Comparison of ENCODE assay signal across 1 fruit fly cellular context in the genomic region with DNA sequence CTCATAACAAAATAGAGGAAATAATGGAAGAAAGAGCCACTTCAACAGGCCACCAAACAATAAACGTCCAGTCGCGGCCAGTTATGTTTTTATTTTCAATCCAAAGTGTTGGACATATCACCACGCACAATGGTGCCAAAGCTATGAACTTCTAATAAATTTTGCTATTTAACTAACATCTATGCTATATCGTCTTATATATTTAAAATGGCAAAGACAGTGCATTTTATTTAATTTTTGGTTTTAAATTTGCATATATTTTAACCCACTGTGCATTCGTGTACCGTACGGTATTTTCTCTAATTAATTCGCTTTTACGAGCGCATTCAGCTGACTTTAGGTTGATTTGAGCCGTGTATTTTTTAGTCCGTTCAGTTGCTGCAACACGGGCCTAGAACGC.
TF ChIP-seq lines count a peak whose summit lies in the region.

CG15927 (plus strand) TSS at position 372 of the 400 bp plus-strand sequence.

TF ChIP-seq in whole organism, embryonic, 481 proteins besides CTCF, POLR2A, EP300 and RAD21 (continued from another document and continues in another):
- TF ChIP-seq CG11398 (GFP tag; optimal IDR thresholded peaks at IDR 0.05; lab: Kevin White, UChicago) (no peak), Stat92E (GFP tag; optimal IDR thresholded peaks at IDR 0.05; lab: Kevin White, UChicago) (no peak), CG30020 (tag; optimal IDR thresholded peaks at IDR 0.05; lab: Kevin White, UChicago) (no peak), Med (GFP tag; lab: Kevin White, UChicago) (peak; percentile 73), CG2129 (GFP tag; IDR thresholded peaks at IDR 0.05; lab: Robert Waterston, UW; ENCODE audit: partially characterized antibody) (no peak), yki (optimal IDR thresholded peaks at IDR 0.05; lab: Kevin White, UChicago) (no peak), dysf (GFP tag; IDR thresholded peaks at IDR 0.05; lab: Robert Waterston, UW) (no peak), mld (GFP tag; IDR thresholded peaks at IDR 0.05; lab: Robert Waterston, UW; ENCODE audit: partially characterized antibody) (no peak), Adf1 (GFP tag; IDR thresholded peaks at IDR 0.05; lab: Robert Waterston, UW) (no peak), CG13424 (tag; optimal IDR thresholded peaks at IDR 0.05; lab: Kevin White, UChicago) (peak; percentile 46), scrt (GFP tag; optimal IDR thresholded peaks at IDR 0.05; lab: Kevin White, UChicago) (no peak), gem (tag; optimal IDR thresholded peaks at IDR 0.05; lab: Kevin White, UChicago) (peak; percentile 75), CG15514 (GFP tag; optimal IDR thresholded peaks at IDR 0.05; lab: Kevin White, UChicago) (no peak), CG10565 (GFP tag; optimal IDR thresholded peaks at IDR 0.05; lab: Kevin White, UChicago) (no peak), CG7271 (tag; optimal IDR thresholded peaks at IDR 0.05; lab: Kevin White, UChicago) (no peak), CG14965 (GFP tag; optimal IDR thresholded peaks at IDR 0.05; lab: Kevin White, UChicago; ENCODE audit: borderline replicate concordance) (no peak), CG11695 (GFP tag; IDR thresholded peaks at IDR 0.05; lab: Robert Waterston, UW) (no peak), CG32767 (GFP tag; IDR thresholded peaks at IDR 0.05; lab: Robert Waterston, UW) (0 out of 2 replicates have a peak, but pooled peaks have one; percentile 53), otp (GFP tag; IDR thresholded peaks at IDR 0.05; lab: Robert Waterston, UW) (0 out of 3 replicates have a peak, but pooled peaks have one; percentile 33), CG6765 (GFP tag; optimal IDR thresholded peaks at IDR 0.05; lab: Kevin White, UChicago) (no peak), Meics (GFP tag; optimal IDR thresholded peaks at IDR 0.05; lab: Kevin White, UChicago) (no peak), ash1 (GFP tag; optimal IDR thresholded peaks at IDR 0.05; lab: Kevin White, UChicago) (no peak), fu2 (GFP tag; optimal IDR thresholded peaks at IDR 0.05; lab: Kevin White, UChicago) (no peak), nerfin-2 (GFP tag; IDR thresholded peaks at IDR 0.05; lab: Robert Waterston, UW; ENCODE audit: partially characterized antibody) (no peak), ewg (GFP tag; optimal IDR thresholded peaks at IDR 0.05; lab: Kevin White, UChicago) (peak; percentile 44), CG31224 (GFP tag; IDR thresholded peaks at IDR 0.05; lab: Robert Waterston, UW) (no peak), Tbp (GFP tag; optimal IDR thresholded peaks at IDR 0.05; lab: Kevin White, UChicago) (no peak), Xbp1 (GFP tag; optimal IDR thresholded peaks at IDR 0.05; lab: Kevin White, UChicago) (peak; percentile 47), CG18764 (GFP tag; optimal IDR thresholded peaks at IDR 0.05; lab: Kevin White, UChicago) (peak; percentile 2), Sin3A (optimal IDR thresholded peaks at IDR 0.05; lab: Kevin White, UChicago) (no peak), Kr (GFP tag; optimal IDR thresholded peaks at IDR 0.05; lab: Kevin White, UChicago) (no peak), Dfd (GFP tag; optimal IDR thresholded peaks at IDR 0.05; lab: Kevin White, UChicago) (no peak), CG12236 (GFP tag; optimal IDR thresholded peaks at IDR 0.05; lab: Kevin White, UChicago) (no peak), ac (GFP tag; optimal IDR thresholded peaks at IDR 0.05; lab: Kevin White, UChicago) (no peak), Doc3 (GFP tag; IDR thresholded peaks at IDR 0.05; lab: Robert Waterston, UW; ENCODE audit: partially characterized antibody) (no peak), p53 (GFP tag; optimal IDR thresholded peaks at IDR 0.05; lab: Kevin White, UChicago) (no peak), CG2116 (GFP tag; optimal IDR thresholded peaks at IDR 0.05; lab: Kevin White, UChicago) (no peak), CG43689 (GFP tag; IDR thresholded peaks at IDR 0.05; lab: Robert Waterston, UW) (no peak), Doc2 (GFP tag; IDR thresholded peaks at IDR 0.05; lab: Robert Waterston, UW) (no peak), CG8281 (tag; optimal IDR thresholded peaks at IDR 0.05; lab: Kevin White, UChicago) (peak; percentile 22), tap (tag; optimal IDR thresholded peaks at IDR 0.05; lab: Kevin White, UChicago) (peak; percentile 60), CG34224 (GFP tag; IDR thresholded peaks at IDR 0.05; lab: Robert Waterston, UW; ENCODE audit: partially characterized antibody) (no peak), CG9932 (GFP tag; IDR thresholded peaks at IDR 0.05; lab: Robert Waterston, UW) (0 out of 2 replicates have a peak, but pooled peaks have one; percentile 28), CG6272 (GFP tag; IDR thresholded peaks at IDR 0.05; lab: Robert Waterston, UW) (no peak), klu (GFP tag; IDR thresholded peaks at IDR 0.05; lab: Robert Waterston, UW) (no peak), CG6689 (GFP tag; IDR thresholded peaks at IDR 0.05; lab: Robert Waterston, UW) (no peak), abd-A (tag; optimal IDR thresholded peaks at IDR 0.05; lab: Kevin White, UChicago) (no peak), disco-r (GFP tag; optimal IDR thresholded peaks at IDR 0.05; lab: Kevin White, UChicago) (no peak), CG15601 (tag; optimal IDR thresholded peaks at IDR 0.05; lab: Kevin White, UChicago) (peak; percentile 79), Mrtf (GFP tag; IDR thresholded peaks at IDR 0.05; lab: Robert Waterston, UW) (no peak), sens (GFP tag; lab: Kevin White, UChicago) (peak; percentile 94), CG12391 (tag; optimal IDR thresholded peaks at IDR 0.05; lab: Kevin White, UChicago) (peak; percentile 67), Hr39 (optimal IDR thresholded peaks at IDR 0.05; lab: Kevin White, UChicago) (no peak), pb (GFP tag; optimal IDR thresholded peaks at IDR 0.05; lab: Kevin White, UChicago) (no peak), Ada2b (GFP tag; IDR thresholded peaks at IDR 0.05; lab: Robert Waterston, UW) (peak; percentile 69), kni (GFP tag; optimal IDR thresholded peaks at IDR 0.05; lab: Kevin White, UChicago) (no peak), Elba2 (GFP tag; optimal IDR thresholded peaks at IDR 0.05; lab: Kevin White, UChicago) (no peak), CG6813 (GFP tag; optimal IDR thresholded peaks at IDR 0.05; lab: Kevin White, UChicago) (peak; percentile 48), bowl (GFP tag; IDR thresholded peaks at IDR 0.05; lab: Robert Waterston, UW) (0 out of 2 replicates have a peak, but pooled peaks have one; percentile 16), hth (optimal IDR thresholded peaks at IDR 0.05; lab: Kevin White, UChicago) (no peak), CG12744 (GFP tag; optimal IDR thresholded peaks at IDR 0.05; lab: Kevin White, UChicago) (no peak), CG14710 (tag; optimal IDR thresholded peaks at IDR 0.05; lab: Kevin White, UChicago) (peak; percentile 29), Nf-YC (tag; optimal IDR thresholded peaks at IDR 0.05; lab: Kevin White, UChicago) (no peak), CG18011 (GFP tag; optimal IDR thresholded peaks at IDR 0.05; lab: Kevin White, UChicago) (no peak), dm (GFP tag; optimal IDR thresholded peaks at IDR 0.05; lab: Kevin White, UChicago) (no peak), CG7372 (GFP tag; IDR thresholded peaks at IDR 0.05; lab: Robert Waterston, UW) (no peak), eve (GFP tag; optimal IDR thresholded peaks at IDR 0.05; lab: Kevin White, UChicago) (peak in 1 of 2 experiments; percentile 63), mam (GFP tag; optimal IDR thresholded peaks at IDR 0.05; lab: Kevin White, UChicago) (peak; percentile 40), NFAT (GFP tag; IDR thresholded peaks at IDR 0.05; lab: Robert Waterston, UW) (no peak), Hmx (GFP tag; optimal IDR thresholded peaks at IDR 0.05; lab: Kevin White, UChicago) (no peak), bigmax (GFP tag; optimal IDR thresholded peaks at IDR 0.05; lab: Kevin White, UChicago) (no peak), ken (GFP tag; IDR thresholded peaks at IDR 0.05; lab: Robert Waterston, UW) (peak; percentile 73; the same call in 2 of the 3 replicates), jigr1 (GFP tag; IDR thresholded peaks at IDR 0.05; lab: Robert Waterston, UW) (no peak), CG12104 (GFP tag; optimal IDR thresholded peaks at IDR 0.05; lab: Kevin White, UChicago) (no peak), ap (GFP tag; IDR thresholded peaks at IDR 0.05; lab: Robert Waterston, UW) (peak; percentile 26; the same call in 1 of the 2 replicates), Rfx (GFP tag; IDR thresholded peaks at IDR 0.05; lab: Robert Waterston, UW) (no peak), Awh (GFP tag; IDR thresholded peaks at IDR 0.05; lab: Robert Waterston, UW) (no peak), CG12071 (GFP tag; optimal IDR thresholded peaks at IDR 0.05; lab: Kevin White, UChicago) (peak; percentile 23), bab2 (GFP tag; optimal IDR thresholded peaks at IDR 0.05; lab: Kevin White, UChicago) (no peak), unc-4 (GFP tag; IDR thresholded peaks at IDR 0.05; lab: Robert Waterston, UW; ENCODE audit: partially characterized antibody) (no peak), CG3838 (GFP tag; optimal IDR thresholded peaks at IDR 0.05; lab: Kevin White, UChicago) (no peak), caup (GFP tag; optimal IDR thresholded peaks at IDR 0.05; lab: Kevin White, UChicago; ENCODE audit: severe bottlenecking) (peak; percentile 12), slou (GFP tag; optimal IDR thresholded peaks at IDR 0.05; lab: Kevin White, UChicago) (no peak), insv (GFP tag; optimal IDR thresholded peaks at IDR 0.05; lab: Kevin White, UChicago) (no peak), CG8924 (tag; optimal IDR thresholded peaks at IDR 0.05; lab: Kevin White, UChicago) (peak; percentile 38), ssp (GFP tag; IDR thresholded peaks at IDR 0.05; lab: Robert Waterston, UW) (no peak), fru (optimal IDR thresholded peaks at IDR 0.05; lab: Kevin White, UChicago) (no peak), CG5180 (GFP tag; optimal IDR thresholded peaks at IDR 0.05; lab: Kevin White, UChicago) (peak; percentile 16), CG13296 (GFP tag; optimal IDR thresholded peaks at IDR 0.05; lab: Kevin White, UChicago) (no peak), wdn (GFP tag; IDR thresholded peaks at IDR 0.05; lab: Robert Waterston, UW) (no peak), CG16813 (GFP tag; IDR thresholded peaks at IDR 0.05; lab: Robert Waterston, UW; ENCODE audit: partially characterized antibody) (no peak), Mad (GFP tag; optimal IDR thresholded peaks at IDR 0.05; lab: Kevin White, UChicago) (no peak), Spps (tag; optimal IDR thresholded peaks at IDR 0.05; lab: Kevin White, UChicago) (peak; percentile 8), tup (GFP tag; optimal IDR thresholded peaks at IDR 0.05; lab: Kevin White, UChicago) (no peak), TFAM (GFP tag; optimal IDR thresholded peaks at IDR 0.05; lab: Kevin White, UChicago) (no peak), CG14441 (GFP tag; IDR thresholded peaks at IDR 0.05; lab: Robert Waterston, UW) (no peak), CG11504 (tag; optimal IDR thresholded peaks at IDR 0.05; lab: Kevin White, UChicago) (peak; percentile 67), ase (GFP tag; IDR thresholded peaks at IDR 0.05; lab: Robert Waterston, UW) (no peak), H2.0 (GFP tag; IDR thresholded peaks at IDR 0.05; lab: Robert Waterston, UW) (peak; percentile 60), slp2 (GFP tag; optimal IDR thresholded peaks at IDR 0.05; lab: Kevin White, UChicago) (peak; percentile 41), pfk (GFP tag; optimal IDR thresholded peaks at IDR 0.05; lab: Kevin White, UChicago) (no peak), gce (GFP tag; IDR thresholded peaks at IDR 0.05; lab: Robert Waterston, UW) (0 out of 3 replicates have a peak, but pooled peaks have one; percentile 50), maf-S (GFP tag; optimal IDR thresholded peaks at IDR 0.05; lab: Kevin White, UChicago) (no peak), CG6683 (GFP tag; optimal IDR thresholded peaks at IDR 0.05; lab: Kevin White, UChicago) (no peak), CG18476 (GFP tag; optimal IDR thresholded peaks at IDR 0.05; lab: Kevin White, UChicago) (peak; percentile 33), sna (GFP tag; IDR thresholded peaks at IDR 0.05; lab: Robert Waterston, UW; ENCODE audit: partially characterized antibody) (no peak), zen (tag; optimal IDR thresholded peaks at IDR 0.05; lab: Kevin White, UChicago) (peak; percentile 37), Trl (optimal IDR thresholded peaks at IDR 0.05; lab: Kevin White, UChicago) (no peak), Trl (GFP tag; optimal IDR thresholded peaks at IDR 0.05; lab: Kevin White, UChicago) (peak; percentile 23), MTF-1 (GFP tag; optimal IDR thresholded peaks at IDR 0.05; lab: Kevin White, UChicago; ENCODE audit: borderline replicate concordance) (no peak), knrl (GFP tag; IDR thresholded peaks at IDR 0.05; lab: Robert Waterston, UW; ENCODE audit: partially characterized antibody) (no peak), CG17802 (tag; optimal IDR thresholded peaks at IDR 0.05; lab: Kevin White, UChicago) (peak; percentile 15), lola (GFP tag; optimal IDR thresholded peaks at IDR 0.05; lab: Kevin White, UChicago) (peak in 1 of 3 experiments; percentile 33), CG2120 (GFP tag; optimal IDR thresholded peaks at IDR 0.05; lab: Kevin White, UChicago) (peak; percentile 6), fd64A (GFP tag; optimal IDR thresholded peaks at IDR 0.05; lab: Kevin White, UChicago) (peak; percentile 57), ro (GFP tag; IDR thresholded peaks at IDR 0.05; lab: Robert Waterston, UW) (no peak), CG5953 (GFP tag; IDR thresholded peaks at IDR 0.05; lab: Robert Waterston, UW) (peak; percentile 58; the same call in 1 of the 2 replicates), CG4617 (GFP tag; optimal IDR thresholded peaks at IDR 0.05; lab: Kevin White, UChicago; ENCODE audit: borderline replicate concordance) (no peak), CG6854 (GFP tag; optimal IDR thresholded peaks at IDR 0.05; lab: Kevin White, UChicago) (no peak), crol (GFP tag; IDR thresholded peaks at IDR 0.05; lab: Robert Waterston, UW) (no peak), Poxn (GFP tag; IDR thresholded peaks at IDR 0.05; lab: Robert Waterston, UW) (no peak), CG11723 (GFP tag; optimal IDR thresholded peaks at IDR 0.05; lab: Kevin White, UChicago) (no peak), CG34422 (GFP tag; IDR thresholded peaks at IDR 0.05; lab: Robert Waterston, UW) (no peak), Hr51 (GFP tag; optimal IDR thresholded peaks at IDR 0.05; lab: Kevin White, UChicago) (peak in 1 of 2 experiments; percentile 55), GATAe (GFP tag; conservative IDR thresholded peaks at IDR 0.05; lab: Robert Waterston, UW) (no peak), gcm2 (GFP tag; optimal IDR thresholded peaks at IDR 0.05; lab: Kevin White, UChicago) (no peak), Fer2 (tag; optimal IDR thresholded peaks at IDR 0.05; lab: Kevin White, UChicago) (no peak), toy (GFP tag; IDR thresholded peaks at IDR 0.05; lab: Robert Waterston, UW) (no peak), ttk (GFP tag; IDR thresholded peaks at IDR 0.05; lab: Robert Waterston, UW) (0 out of 2 replicates have a peak, but pooled peaks have one; percentile 27)
